Fruit fly (Drosophila melanogaster): ENCODE measurements around the gene eIF3a.

eIF3a gene

DNA sequence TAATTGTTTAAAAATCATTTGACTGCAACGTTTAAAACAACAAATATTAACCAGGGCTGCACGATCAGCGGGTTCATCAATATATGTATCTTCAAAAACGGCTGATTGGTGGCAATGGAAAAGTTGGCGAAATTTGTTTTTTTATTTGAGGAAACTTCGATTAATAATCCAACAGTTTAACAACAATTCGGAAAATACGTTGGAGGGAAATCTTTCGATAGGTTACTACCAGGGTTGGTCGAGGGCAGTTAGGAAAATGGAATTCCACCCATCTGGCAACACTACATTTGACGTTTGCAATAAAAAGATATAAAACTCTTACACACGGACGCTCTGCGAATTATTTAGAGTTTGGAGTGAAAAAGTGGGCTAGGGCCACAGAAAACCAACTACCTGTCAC lies 3.4 kb upstream of the eIF3a start, which contains the start of the genes Lipt2 and CG14650 (continued):
- TF ChIP-seq stwl (tag; optimal IDR thresholded peaks at IDR 0.05): peak; percentile 65
- no peak for TF ChIP-seq CG15601 (tag; optimal IDR thresholded peaks at IDR 0.05)
- peak; percentile 59; the same call in 2 of the 3 replicates for TF ChIP-seq Opbp (GFP tag; IDR thresholded peaks at IDR 0.05; ENCODE audit: partially characterized antibody)
- peak; percentile 48 for TF ChIP-seq Fer1 (GFP tag; optimal IDR thresholded peaks at IDR 0.05)
- TF ChIP-seq hbn (GFP tag; IDR thresholded peaks at IDR 0.05; ENCODE audit: partially characterized antibody): peak; percentile 55; the same call in 1 of the 2 replicates
- TF ChIP-seq al (GFP tag; IDR thresholded peaks at IDR 0.05): no peak
- no peak for TF ChIP-seq Gsc (GFP tag; IDR thresholded peaks at IDR 0.05)
- TF ChIP-seq CG14860 (GFP tag; IDR thresholded peaks at IDR 0.05; ENCODE audit: partially characterized antibody): no peak
- no peak for TF ChIP-seq CG14965 (GFP tag; optimal IDR thresholded peaks at IDR 0.05; ENCODE audit: borderline replicate concordance)
- TF ChIP-seq D19A (tag; optimal IDR thresholded peaks at IDR 0.05): no peak
- no peak for TF ChIP-seq CG10959 (GFP tag; IDR thresholded peaks at IDR 0.05)
- TF ChIP-seq Mrtf (GFP tag; IDR thresholded peaks at IDR 0.05): no peak
- no peak for TF ChIP-seq dysf (GFP tag; IDR thresholded peaks at IDR 0.05)
- TF ChIP-seq Meics (GFP tag; optimal IDR thresholded peaks at IDR 0.05): no peak
- no peak for TF ChIP-seq peb (GFP tag; IDR thresholded peaks at IDR 0.05)
- TF ChIP-seq CG1832 (GFP tag; optimal IDR thresholded peaks at IDR 0.05): no peak
- TF ChIP-seq dm (GFP tag; optimal IDR thresholded peaks at IDR 0.05): peak; percentile 68
- no peak for TF ChIP-seq BtbVII (GFP tag; optimal IDR thresholded peaks at IDR 0.05)
- no peak for TF ChIP-seq Ada2b (GFP tag; IDR thresholded peaks at IDR 0.05)
- peak; percentile 41 for TF ChIP-seq CG33557 (GFP tag; optimal IDR thresholded peaks at IDR 0.05)
- no peak for TF ChIP-seq wek (GFP tag; optimal IDR thresholded peaks at IDR 0.05)
- peak; percentile 33; the same call in 1 of the 2 replicates for TF ChIP-seq CG14441 (GFP tag; IDR thresholded peaks at IDR 0.05)
- TF ChIP-seq HLH54F (GFP tag; optimal IDR thresholded peaks at IDR 0.05): peak; percentile 76
- no peak for TF ChIP-seq CG1233 (GFP tag; optimal IDR thresholded peaks at IDR 0.05)
- no peak for TF ChIP-seq psq (GFP tag; optimal IDR thresholded peaks at IDR 0.05)
- no peak for TF ChIP-seq kni (GFP tag; optimal IDR thresholded peaks at IDR 0.05)
- peak in 1 of 2 experiments; percentile 38 for TF ChIP-seq insv (GFP tag; optimal IDR thresholded peaks at IDR 0.05)
- peak; percentile 1 for TF ChIP-seq CG18619 (GFP tag; optimal IDR thresholded peaks at IDR 0.05)
- peak; percentile 78 for TF ChIP-seq Ets97D (GFP tag; optimal IDR thresholded peaks at IDR 0.05)
- 0 out of 2 replicates have a peak, but pooled peaks have one; percentile 45 for TF ChIP-seq sob (GFP tag; IDR thresholded peaks at IDR 0.05)
- peak; percentile 75 for TF ChIP-seq Xbp1 (GFP tag; optimal IDR thresholded peaks at IDR 0.05)
- peak; percentile 86 for TF ChIP-seq HmgZ (tag; optimal IDR thresholded peaks at IDR 0.05)
- no peak for TF ChIP-seq CG15269 (tag; optimal IDR thresholded peaks at IDR 0.05)
- no peak; the same call in 2 of the 3 replicates for TF ChIP-seq Optix (GFP tag; IDR thresholded peaks at IDR 0.05)
- TF ChIP-seq Ptx1 (GFP tag; IDR thresholded peaks at IDR 0.05): peak; percentile 35; the same call in 1 of the 2 replicates
- peak; percentile 41 for TF ChIP-seq Bteb2 (GFP tag; optimal IDR thresholded peaks at IDR 0.05)
- TF ChIP-seq crc (GFP tag; optimal IDR thresholded peaks at IDR 0.05): peak; percentile 38
- TF ChIP-seq pfk (GFP tag; optimal IDR thresholded peaks at IDR 0.05): no peak
- peak; percentile 16 for TF ChIP-seq fd96Cb (tag; optimal IDR thresholded peaks at IDR 0.05)
- peak; percentile 96 for TF ChIP-seq CG2116 (GFP tag; optimal IDR thresholded peaks at IDR 0.05)
- TF ChIP-seq HLH4C (GFP tag; IDR thresholded peaks at IDR 0.05; ENCODE audit: partially characterized antibody): 0 out of 3 replicates have a peak, but pooled peaks have one; percentile 37
- TF ChIP-seq GATAe (GFP tag; conservative IDR thresholded peaks at IDR 0.05): no peak
- no peak for TF ChIP-seq Taf1 (GFP tag; IDR thresholded peaks at IDR 0.05)
- no peak for TF ChIP-seq CrebB (tag; optimal IDR thresholded peaks at IDR 0.05)
- no peak for TF ChIP-seq CG7745 (tag; optimal IDR thresholded peaks at IDR 0.05)
- no peak for TF ChIP-seq Asciz (GFP tag; optimal IDR thresholded peaks at IDR 0.05)
- no peak for TF ChIP-seq CG17802 (tag; optimal IDR thresholded peaks at IDR 0.05)
- peak; percentile 56 for TF ChIP-seq pho (GFP tag; optimal IDR thresholded peaks at IDR 0.05)
- TF ChIP-seq CG4707 (GFP tag; optimal IDR thresholded peaks at IDR 0.05): no peak
- peak; percentile 66 for TF ChIP-seq CG17829 (tag; optimal IDR thresholded peaks at IDR 0.05)

All from whole organism, embryonic.